Worm (Caenorhabditis elegans) whole organism, early embryonic: ENCODE data around the gene lido-8.

ENCODE experiments used
- ama-1 ChIP-seq: fragments of 150-350 bp; optimal IDR thresholded peaks from 2 replicates; lab custom pipeline; 2014
- ceh-36 ChIP-seq: sonication (generic microtip); optimal IDR thresholded peaks from 2 replicates; lab custom pipeline; 2016; ENCODE audit warnings: missing genetic modification characterization, inconsistent platforms, missing compliant biosample characterization
- ets-7 ChIP-seq: sonication (generic microtip); optimal IDR thresholded peaks from 2 replicates; lab custom pipeline; 2016; ENCODE audit warnings: missing genotype, missing genetic modification characterization, missing compliant biosample characterization
- flt-1 ChIP-seq: fragments of 200-800 bp; sonication (Bioruptor generic); IDR thresholded peaks from 2 replicates; pipeline ENCODE4 v1.3.6; 2022; ENCODE audit warnings: missing genetic modification characterization, missing compliant biosample characterization
- pes-1 ChIP-seq: fragments of 200-800 bp; sonication (Bioruptor generic); IDR thresholded peaks from 2 replicates; pipeline ENCODE4 v1.3.6; 2022; ENCODE audit warnings: missing genetic modification reagents, missing genetic modification characterization, missing compliant biosample characterization
- sea-1 ChIP-seq: fragments of 200-800 bp; sonication (Bioruptor generic); conservative IDR thresholded peaks from 2 replicates; pipeline ENCODE4 v1.3.6; 2022; ENCODE audit warnings: missing genetic modification characterization, missing compliant biosample characterization

- TF ChIP-seq pes-1 (GFP tag; lab: Robert Waterston, UW) (no peak), flt-1 (GFP tag; lab: Robert Waterston, UW) (no peak), ama-1 (lab: Kevin White, UChicago) (no peak), sea-1 (no peak), ets-7 (tag; lab: Kevin White, UChicago) (no peak), ceh-36 (no peak)
Measured at ce11 chrII:3034914-3035313, 38.1 kb downstream of the lido-8 start.
